Fruit fly (Drosophila melanogaster) whole organism, wandering third instar larva: ENCODE results near the gene ninaE.

ENCODE experiments used
- CrebA ChIP-seq: fragments of 200-800 bp; sonication (Bioruptor generic); optimal IDR thresholded peaks from 2 replicates; lab custom pipeline; 2016; ENCODE audit warnings: missing biosample characterization, mild to moderate bottlenecking, missing genetic modification characterization, borderline replicate concordance
- Dfd ChIP-seq: fragments of >200 bp; optimal IDR thresholded peaks from 2 replicates; lab custom pipeline; 2017; ENCODE audit warnings: missing biosample characterization, missing genetic modification characterization
- Hnf4 ChIP-seq: fragments of 200-800 bp; sonication (Bioruptor generic); optimal IDR thresholded peaks from 2 replicates; lab custom pipeline; 2016; ENCODE audit warnings: missing biosample characterization, mild to moderate bottlenecking, missing genetic modification characterization
- Hr78 ChIP-seq: fragments of >200 bp; optimal IDR thresholded peaks from 2 replicates; lab custom pipeline; 2017; ENCODE audit warnings: missing biosample characterization, missing genetic modification characterization
- pan ChIP-seq: fragments of >200 bp; optimal IDR thresholded peaks from 2 replicates; lab custom pipeline; 2017
- rgr ChIP-seq: fragments of 200-800 bp; sonication (Bioruptor generic); optimal IDR thresholded peaks from 3 replicates; lab custom pipeline; 2016; ENCODE audit warnings: missing biosample characterization, mild to moderate bottlenecking, missing genetic modification characterization
- sv ChIP-seq: fragments of 200-800 bp; sonication (Bioruptor generic); optimal IDR thresholded peaks from 3 replicates; lab custom pipeline; 2016; ENCODE audit warnings: missing biosample characterization, missing genetic modification characterization

dm6 chr3R:19889603-19890187 lies 1.7 kb upstream of the ninaE start:
- no peak for TF ChIP-seq Hnf4 (GFP tag; lab: Kevin White, UChicago)
- no peak for TF ChIP-seq sv (GFP tag; lab: Kevin White, UChicago)
- TF ChIP-seq CrebA (GFP tag; lab: Kevin White, UChicago) = no peak
- no peak for TF ChIP-seq pan (lab: Kevin White, UChicago)
- no peak for TF ChIP-seq Hr78 (GFP tag; lab: Kevin White, UChicago)
- TF ChIP-seq rgr (GFP tag; lab: Kevin White, UChicago) = no peak
- TF ChIP-seq Dfd (GFP tag; lab: Kevin White, UChicago) = no peak
